Fruit fly (Drosophila melanogaster) whole organism, embryonic: Measurements from ENCODE around the gene CG10435.

Source experiments
- ATbp ChIP-seq: fragments of 200-800 bp; sonication (Bioruptor generic); optimal IDR thresholded peaks from 2 replicates; lab custom pipeline; 2017; ENCODE audit warnings: missing biosample characterization, mild to moderate bottlenecking, missing genetic modification characterization, missing genetic modification reagents
- B-H1 ChIP-seq: fragments of 200-800 bp; sonication (Bioruptor generic); IDR thresholded peaks from 3 replicates; pipeline ENCODE4 v1.3.6; 2022; ENCODE audit warnings: missing biosample characterization, missing genetic modification characterization
- Blimp-1 ChIP-seq: fragments of 200-800 bp; sonication (Bioruptor generic); optimal IDR thresholded peaks from 3 replicates; lab custom pipeline; 2018; ENCODE audit warnings: missing biosample characterization, missing genetic modification characterization, mild to moderate bottlenecking, moderate library complexity, missing genetic modification reagents
- Bteb2 ChIP-seq: fragments of 200-800 bp; sonication (Bioruptor generic); optimal IDR thresholded peaks from 2 replicates; lab custom pipeline; 2016; ENCODE audit warnings: missing biosample characterization, missing genetic modification characterization
- CG10462 ChIP-seq: fragments of 200-800 bp; sonication (Bioruptor generic); optimal IDR thresholded peaks from 2 replicates; lab custom pipeline; 2016; ENCODE audit warnings: missing biosample characterization, missing genetic modification characterization
- CG11085 ChIP-seq: fragments of 200-800 bp; sonication (Bioruptor generic); IDR thresholded peaks from 2 replicates; pipeline ENCODE4 v1.3.6; 2022; ENCODE audit warnings: missing biosample characterization, missing genetic modification characterization
- CG11456 ChIP-seq: fragments of 200-800 bp; sonication (Bioruptor generic); IDR thresholded peaks from 3 replicates; pipeline ENCODE4 v1.3.6; 2022; ENCODE audit warnings: missing biosample characterization, missing genetic modification characterization
- CG1233 ChIP-seq: fragments of 200-800 bp; sonication (Bioruptor generic); optimal IDR thresholded peaks from 4 replicates; lab custom pipeline; 2018; ENCODE audit warnings: missing biosample characterization, mild to moderate bottlenecking, missing genetic modification characterization
- CG14441 ChIP-seq: fragments of 200-800 bp; sonication (Bioruptor generic); IDR thresholded peaks from 2 replicates; pipeline ENCODE4 v1.3.6; 2022; ENCODE audit warnings: missing biosample characterization, missing genetic modification characterization
- CG15073 ChIP-seq: fragments of 200-800 bp; sonication (Bioruptor generic); optimal IDR thresholded peaks from 2 replicates; lab custom pipeline; 2016; ENCODE audit warnings: missing biosample characterization, missing genetic modification characterization
- CG16813 ChIP-seq: fragments of 200-800 bp; sonication (Bioruptor generic); IDR thresholded peaks from 3 replicates; pipeline ENCODE4 v1.3.6; 2022; ENCODE audit warnings: missing biosample characterization, missing genetic modification characterization; ENCODE audit not compliant: partially characterized antibody
- CG17328 ChIP-seq: fragments of 200-800 bp; sonication (Bioruptor generic); IDR thresholded peaks from 2 replicates; pipeline ENCODE4 v1.3.6; 2022; ENCODE audit warnings: missing biosample characterization, missing genetic modification characterization
- CG17361 ChIP-seq: fragments of 200-800 bp; sonication (Bioruptor generic); IDR thresholded peaks from 3 replicates; pipeline ENCODE4 v1.3.6; 2022; ENCODE audit warnings: missing biosample characterization, missing genetic modification characterization
- CG17829 ChIP-seq: fragments of 200-800 bp; optimal IDR thresholded peaks from 2 replicates; lab custom pipeline; 2019; ENCODE audit warnings: missing biosample characterization, mild to moderate bottlenecking, missing genetic modification characterization, moderate library complexity
- CG18476 ChIP-seq: fragments of 200-800 bp; sonication (Bioruptor generic); optimal IDR thresholded peaks from 2 replicates; lab custom pipeline; 2016; ENCODE audit warnings: missing biosample characterization, mild to moderate bottlenecking, missing genetic modification characterization
- CG31224 ChIP-seq: fragments of 200-800 bp; sonication (Bioruptor generic); IDR thresholded peaks from 2 replicates; pipeline ENCODE4 v1.3.6; 2022; ENCODE audit warnings: missing biosample characterization, missing genetic modification characterization
- CG3163 ChIP-seq: fragments of 200-800 bp; sonication (Bioruptor generic); optimal IDR thresholded peaks from 3 replicates; lab custom pipeline; 2016; ENCODE audit warnings: missing biosample characterization, missing genetic modification characterization
- CG33213 ChIP-seq: fragments of 200-800 bp; sonication (Bioruptor generic); optimal IDR thresholded peaks from 3 replicates; lab custom pipeline; 2016; ENCODE audit warnings: missing biosample characterization, missing genetic modification characterization
- CG42726 ChIP-seq: fragments of 200-800 bp; sonication (Bioruptor generic); IDR thresholded peaks from 2 replicates; pipeline ENCODE4 v1.3.6; 2022; ENCODE audit warnings: missing biosample characterization, missing genetic modification characterization; ENCODE audit not compliant: partially characterized antibody
- CG4282 ChIP-seq: fragments of 200-800 bp; sonication (Bioruptor generic); optimal IDR thresholded peaks from 2 replicates; lab custom pipeline; 2016; ENCODE audit warnings: missing biosample characterization, missing genetic modification characterization
- CG4404 ChIP-seq: fragments of 200-800 bp; sonication (Bioruptor generic); IDR thresholded peaks from 2 replicates; pipeline ENCODE4 v1.3.6; 2022; ENCODE audit warnings: missing biosample characterization, missing genetic modification characterization
- CG5245 ChIP-seq: fragments of 200-800 bp; sonication (Bioruptor generic); optimal IDR thresholded peaks from 3 replicates; lab custom pipeline; 2016; ENCODE audit warnings: missing biosample characterization, missing genetic modification characterization
- CG6175 ChIP-seq: fragments of 200-800 bp; sonication (Bioruptor generic); IDR thresholded peaks from 3 replicates; pipeline ENCODE4 v1.3.6; 2022; ENCODE audit warnings: missing biosample characterization, missing genetic modification characterization
- CG6854 ChIP-seq: fragments of 200-800 bp; sonication (Bioruptor generic); optimal IDR thresholded peaks from 3 replicates; lab custom pipeline; 2017; ENCODE audit warnings: missing biosample characterization, mild to moderate bottlenecking, missing genetic modification characterization
- HLHmδ ChIP-seq: fragments of 200-800 bp; sonication (Bioruptor generic); optimal IDR thresholded peaks from 2 replicates; lab custom pipeline; 2018; ENCODE audit warnings: missing biosample characterization, mild to moderate bottlenecking, missing genetic modification characterization, moderate library complexity
- Hmr ChIP-seq: fragments of 200-800 bp; sonication (Bioruptor generic); optimal IDR thresholded peaks from 3 replicates; lab custom pipeline; 2017; ENCODE audit warnings: mild to moderate bottlenecking, missing biosample characterization, missing genetic modification reagents, missing genetic modification characterization
- Med ChIP-seq: fragments of 200-800 bp; sonication (Bioruptor generic); peaks from one replicate; lab custom pipeline; 2016; ENCODE audit warnings: missing biosample characterization, missing genetic modification characterization, mild to moderate bottlenecking, inconsistent platforms, moderate library complexity
- NFAT ChIP-seq: fragments of 200-800 bp; sonication (Bioruptor generic); IDR thresholded peaks from 2 replicates; pipeline ENCODE4 v1.3.6; 2022; ENCODE audit warnings: missing biosample characterization, missing genetic modification characterization
- Neu2 ChIP-seq: fragments of 200-800 bp; sonication (Bioruptor generic); optimal IDR thresholded peaks from 3 replicates; lab custom pipeline; 2016; ENCODE audit warnings: missing biosample characterization, missing genetic modification characterization, borderline replicate concordance
- NfI ChIP-seq: fragments of 200-800 bp; sonication (Bioruptor generic); optimal IDR thresholded peaks from 3 replicates; lab custom pipeline; 2018; ENCODE audit warnings: missing biosample characterization, mild to moderate bottlenecking, missing genetic modification characterization, moderate library complexity
- Usf ChIP-seq: fragments of 200-800 bp; sonication (Bioruptor generic); optimal IDR thresholded peaks from 2 replicates; lab custom pipeline; 2017; ENCODE audit warnings: missing genotype, missing biosample characterization, missing genetic modification characterization
- bigmax ChIP-seq: fragments of 200-800 bp; sonication (Bioruptor generic); optimal IDR thresholded peaks from 2 replicates; lab custom pipeline; 2018; ENCODE audit warnings: missing biosample characterization, mild to moderate bottlenecking, missing genetic modification characterization
- bsh ChIP-seq, 2 experiments: fragments of 200-800 bp; sonication (Bioruptor generic); optimal IDR thresholded peaks; 2 replicates each; lab custom pipeline; 2017 to 2018; ENCODE audit warnings: mild to moderate bottlenecking in 2 of 2, missing biosample characterization in 2 of 2, missing genetic modification characterization in 2 of 2, moderate library complexity in 1 of 2
- cas ChIP-seq: fragments of 200-800 bp; sonication (Bioruptor generic); IDR thresholded peaks from 2 replicates; pipeline ENCODE4 v1.3.6; 2022; ENCODE audit warnings: missing biosample characterization, missing genetic modification characterization
- chm ChIP-seq: fragments of 200-800 bp; sonication (Bioruptor generic); IDR thresholded peaks from 2 replicates; pipeline ENCODE4 v1.3.6; 2022; ENCODE audit warnings: missing biosample characterization, missing genetic modification characterization
- croc ChIP-seq: fragments of 200-800 bp; sonication (Bioruptor generic); conservative IDR thresholded peaks from 3 replicates; pipeline ENCODE4 v1.3.6; 2022; ENCODE audit warnings: missing biosample characterization, missing genetic modification characterization
- dysf ChIP-seq: fragments of 200-800 bp; sonication (Bioruptor generic); IDR thresholded peaks from 3 replicates; pipeline ENCODE4 v1.3.6; 2022; ENCODE audit warnings: missing biosample characterization, missing genetic modification characterization
- ewg ChIP-seq: fragments of 200-800 bp; sonication (Bioruptor generic); optimal IDR thresholded peaks from 3 replicates; lab custom pipeline; 2017; ENCODE audit warnings: mild to moderate bottlenecking, missing biosample characterization, missing genetic modification reagents, missing genetic modification characterization
- eyg ChIP-seq: fragments of 200-800 bp; sonication (Bioruptor generic); optimal IDR thresholded peaks from 3 replicates; lab custom pipeline; 2016; ENCODE audit warnings: missing biosample characterization, missing genetic modification characterization
- fd3F ChIP-seq: fragments of 200-800 bp; sonication (Bioruptor generic); optimal IDR thresholded peaks from 2 replicates; lab custom pipeline; 2018; ENCODE audit warnings: missing biosample characterization, mild to moderate bottlenecking, missing genetic modification characterization, moderate library complexity
- inv ChIP-seq: fragments of 200-800 bp; sonication (Bioruptor generic); IDR thresholded peaks from 2 replicates; pipeline ENCODE4 v1.3.6; 2022; ENCODE audit warnings: missing biosample characterization, missing genetic modification characterization; ENCODE audit not compliant: partially characterized antibody
- jumu ChIP-seq: fragments of 200-800 bp; sonication (Bioruptor generic); optimal IDR thresholded peaks from 3 replicates; lab custom pipeline; 2016; ENCODE audit warnings: missing biosample characterization, missing genetic modification characterization
- oc ChIP-seq: fragments of 200-800 bp; sonication (Bioruptor generic); optimal IDR thresholded peaks from 2 replicates; lab custom pipeline; 2018; ENCODE audit warnings: missing biosample characterization, mild to moderate bottlenecking, missing genetic modification characterization, moderate library complexity
- onecut ChIP-seq: fragments of 200-800 bp; sonication (Bioruptor generic); IDR thresholded peaks from 2 replicates; pipeline ENCODE4 v1.3.6; 2022; ENCODE audit warnings: missing biosample characterization, missing genetic modification characterization
- schlank ChIP-seq: fragments of 200-800 bp; sonication (Bioruptor generic); optimal IDR thresholded peaks from 2 replicates; lab custom pipeline; 2018; ENCODE audit warnings: missing biosample characterization, mild to moderate bottlenecking, missing genetic modification characterization
- scrt ChIP-seq: fragments of 200-800 bp; sonication (Bioruptor generic); optimal IDR thresholded peaks from 2 replicates; lab custom pipeline; 2018; ENCODE audit warnings: missing biosample characterization, mild to moderate bottlenecking, missing genetic modification characterization, moderate library complexity
- sim ChIP-seq: fragments of 200-800 bp; sonication (Bioruptor generic); IDR thresholded peaks from 2 replicates; pipeline ENCODE4 v1.3.6; 2022; ENCODE audit warnings: missing biosample characterization, missing genetic modification characterization
- tgo ChIP-seq: fragments of 200-800 bp; sonication (Bioruptor generic); IDR thresholded peaks from 3 replicates; pipeline ENCODE4 v1.3.6; 2022; ENCODE audit warnings: missing biosample characterization, missing genetic modification characterization
- unpg ChIP-seq: fragments of 200-800 bp; sonication (Bioruptor generic); optimal IDR thresholded peaks from 3 replicates; lab custom pipeline; 2018; ENCODE audit warnings: missing biosample characterization, mild to moderate bottlenecking, missing genetic modification characterization, moderate library complexity
- vfl ChIP-seq: fragments of 200-800 bp; sonication (Bioruptor generic); optimal IDR thresholded peaks from 2 replicates; lab custom pipeline; 2016; ENCODE audit warnings: missing biosample characterization, missing genetic modification characterization

CG10435 gene

dm6 chr3R:8027203-8027688 is 14.2 kb upstream of the CG10435 start (continued):
- TF ChIP-seq CG4404 (GFP tag; lab: Robert Waterston, UW), result peak; percentile 36; the same call in 1 of the 2 replicates
- TF ChIP-seq cas (GFP tag; lab: Robert Waterston, UW), result no peak
- peak; percentile 91 for TF ChIP-seq NfI (GFP tag; lab: Kevin White, UChicago)
- no peak for TF ChIP-seq vfl (GFP tag; lab: Kevin White, UChicago)
- TF ChIP-seq dysf (GFP tag; lab: Robert Waterston, UW), result peak; percentile 85
- no peak for TF ChIP-seq CG42726 (GFP tag; lab: Robert Waterston, UW)
- no peak for TF ChIP-seq CG33213 (GFP tag; lab: Kevin White, UChicago)
- peak; percentile 88 for TF ChIP-seq unpg (GFP tag; lab: Kevin White, UChicago)
- TF ChIP-seq Blimp-1 (GFP tag; lab: Kevin White, UChicago), result peak; percentile 86
- TF ChIP-seq Med, result peak; percentile 77
- TF ChIP-seq sim (GFP tag; lab: Robert Waterston, UW), result peak; percentile 26; the same call in 1 of the 2 replicates
- peak; percentile 64; the same call in 2 of the 3 replicates for TF ChIP-seq croc
- peak; percentile 89 to 91 for TF ChIP-seq bsh (GFP tag; optimal IDR thresholded peaks at IDR 0.05; lab: Kevin White, UChicago)
- TF ChIP-seq CG11085 (GFP tag; lab: Robert Waterston, UW), result no peak; the same call in 1 of the 2 replicates
- peak; percentile 35; the same call in 1 of the 2 replicates for TF ChIP-seq CG31224 (GFP tag; lab: Robert Waterston, UW)
- TF ChIP-seq CG17361 (GFP tag; lab: Robert Waterston, UW), result no peak; the same call in 1 of the 3 replicates
- peak; percentile 88 for TF ChIP-seq fd3F (GFP tag; lab: Kevin White, UChicago)
- TF ChIP-seq NFAT, result peak; percentile 70
- TF ChIP-seq CG10462 (GFP tag; lab: Kevin White, UChicago), result peak; percentile 37
- TF ChIP-seq B-H1 (GFP tag; lab: Robert Waterston, UW), result peak; percentile 41; the same call in 2 of the 3 replicates
- TF ChIP-seq CG3163 (GFP tag; lab: Kevin White, UChicago), result peak; percentile 86
- peak; percentile 27 for TF ChIP-seq Bteb2 (GFP tag; lab: Kevin White, UChicago)
- 0 out of 3 replicates have a peak, but pooled peaks have one; percentile 67 for TF ChIP-seq CG11456
- peak; percentile 86 for TF ChIP-seq ATbp (GFP tag; lab: Kevin White, UChicago)
- peak; percentile 69 for TF ChIP-seq ewg (GFP tag; lab: Kevin White, UChicago)
- TF ChIP-seq CG18476, result peak; percentile 64
- TF ChIP-seq inv (GFP tag; lab: Robert Waterston, UW), result no peak
- peak; percentile 66 for TF ChIP-seq CG17328 (GFP tag; lab: Robert Waterston, UW)
- peak; percentile 33 for TF ChIP-seq CG15073
- peak; percentile 74 for TF ChIP-seq scrt
- peak; percentile 83 for TF ChIP-seq CG17829 (tag; lab: Kevin White, UChicago)
- peak; percentile 21; the same call in 1 of the 2 replicates for TF ChIP-seq onecut (GFP tag; lab: Robert Waterston, UW)
- TF ChIP-seq bigmax (GFP tag; lab: Kevin White, UChicago), result no peak
- no peak for TF ChIP-seq eyg (GFP tag; lab: Kevin White, UChicago)
- TF ChIP-seq chm (GFP tag; lab: Robert Waterston, UW), result peak; percentile 54; the same call in 1 of the 2 replicates
- peak; percentile 67; the same call in 2 of the 3 replicates for TF ChIP-seq tgo (GFP tag; lab: Robert Waterston, UW)
- no peak for TF ChIP-seq CG4282 (GFP tag; lab: Kevin White, UChicago)
- no peak for TF ChIP-seq CG16813 (GFP tag; lab: Robert Waterston, UW)
- peak; percentile 81 for TF ChIP-seq oc (tag; lab: Kevin White, UChicago)
- peak; percentile 80 for TF ChIP-seq CG6854 (GFP tag; lab: Kevin White, UChicago)
- no peak for TF ChIP-seq Neu2 (GFP tag; lab: Kevin White, UChicago)
- TF ChIP-seq Usf (GFP tag; lab: Kevin White, UChicago), result peak; percentile 70
- TF ChIP-seq CG14441 (GFP tag; lab: Robert Waterston, UW), result peak; percentile 63
- TF ChIP-seq CG1233 (GFP tag; lab: Kevin White, UChicago), result peak; percentile 70
- TF ChIP-seq jumu (GFP tag; lab: Kevin White, UChicago), result no peak
- TF ChIP-seq schlank, result peak; percentile 48
- TF ChIP-seq CG5245, result peak; percentile 52
- peak; percentile 95 for TF ChIP-seq Hmr (GFP tag; lab: Kevin White, UChicago)
- no peak for TF ChIP-seq HLHmδ (GFP tag; lab: Kevin White, UChicago)
- no peak; the same call in 2 of the 3 replicates for TF ChIP-seq CG6175 (GFP tag; lab: Robert Waterston, UW)
